Fruit fly (Drosophila melanogaster): ENCODE results near the gene xit.

Gene xit

dm6 chrX:6868024-6868628 lies 47.3 kb downstream of the xit start (continued):
- peak; percentile 55; the same call in 2 of the 3 replicates for TF ChIP-seq Opbp (GFP tag; IDR thresholded peaks at IDR 0.05; ENCODE audit: partially characterized antibody)
- TF ChIP-seq bcd (GFP tag; optimal IDR thresholded peaks at IDR 0.05), result peak; percentile 49
- TF ChIP-seq CkIIα-i1 (GFP tag; IDR thresholded peaks at IDR 0.05), result no peak
- no peak for TF ChIP-seq CG15011 (GFP tag; optimal IDR thresholded peaks at IDR 0.05)
- TF ChIP-seq MESR4 (GFP tag; optimal IDR thresholded peaks at IDR 0.05), result no peak
- no peak for TF ChIP-seq CG17912 (GFP tag; optimal IDR thresholded peaks at IDR 0.05)
- peak; percentile 27 for TF ChIP-seq nom (GFP tag; optimal IDR thresholded peaks at IDR 0.05)
- TF ChIP-seq CG2116 (GFP tag; optimal IDR thresholded peaks at IDR 0.05), result no peak
- TF ChIP-seq Jarid2 (GFP tag; optimal IDR thresholded peaks at IDR 0.05), result peak; percentile 77
- 0 out of 3 replicates have a peak, but pooled peaks have one; percentile 43 for TF ChIP-seq Optix (GFP tag; IDR thresholded peaks at IDR 0.05)
- TF ChIP-seq rib (GFP tag; IDR thresholded peaks at IDR 0.05), result peak; percentile 77; the same call in 1 of the 2 replicates
- TF ChIP-seq cg (GFP tag; optimal IDR thresholded peaks at IDR 0.05), result peak; percentile 89
- no peak for TF ChIP-seq Sry-β (GFP tag; optimal IDR thresholded peaks at IDR 0.05)
- no peak for TF ChIP-seq sim (GFP tag; IDR thresholded peaks at IDR 0.05)
- TF ChIP-seq Hr3 (GFP tag; optimal IDR thresholded peaks at IDR 0.05), result peak; percentile 7
- TF ChIP-seq CG11696 (GFP tag; IDR thresholded peaks at IDR 0.05), result 0 out of 2 replicates have a peak, but pooled peaks have one; percentile 50
- peak; percentile 49; the same call in 1 of the 2 replicates for TF ChIP-seq Bgb (GFP tag; IDR thresholded peaks at IDR 0.05; ENCODE audit: partially characterized antibody)
- TF ChIP-seq unc-4 (GFP tag; IDR thresholded peaks at IDR 0.05; ENCODE audit: partially characterized antibody), result 0 out of 2 replicates have a peak, but pooled peaks have one; percentile 12
- peak; percentile 21 for TF ChIP-seq mirr (GFP tag; optimal IDR thresholded peaks at IDR 0.05)
- TF ChIP-seq org-1 (GFP tag; optimal IDR thresholded peaks at IDR 0.05), result no peak
- TF ChIP-seq NFAT (GFP tag; IDR thresholded peaks at IDR 0.05), result peak; percentile 39; the same call in 1 of the 2 replicates
- peak; percentile 25; the same call in 1 of the 2 replicates for TF ChIP-seq bbx (GFP tag; IDR thresholded peaks at IDR 0.05; ENCODE audit: partially characterized antibody)
- TF ChIP-seq CG6654 (GFP tag; optimal IDR thresholded peaks at IDR 0.05), result peak; percentile 6
- TF ChIP-seq CG12659 (GFP tag; optimal IDR thresholded peaks at IDR 0.05), result peak; percentile 27
- TF ChIP-seq CG3163 (GFP tag; optimal IDR thresholded peaks at IDR 0.05), result peak; percentile 33
- peak; percentile 95 for TF ChIP-seq crol (GFP tag; IDR thresholded peaks at IDR 0.05)

dm6 chrX:6868629-6869579 lies 48.1 kb downstream of the xit start:
- TF ChIP-seq CG15696 (tag; optimal IDR thresholded peaks at IDR 0.05) (no peak), Ssrp (tag; optimal IDR thresholded peaks at IDR 0.05) (peak; percentile 7), chm (GFP tag; IDR thresholded peaks at IDR 0.05) (peak; percentile 12; the same call in 1 of the 2 replicates), gfzf (GFP tag; optimal IDR thresholded peaks at IDR 0.05) (peak; percentile 12), eve (GFP tag; optimal IDR thresholded peaks at IDR 0.05) (peak in 1 of 2 experiments; percentile 74), Med (GFP tag) (peak; percentile 31), CG7963 (GFP tag; IDR thresholded peaks at IDR 0.05; ENCODE audit: partially characterized antibody) (no peak), CG9797 (GFP tag; optimal IDR thresholded peaks at IDR 0.05) (peak; percentile 24), tna (GFP tag; IDR thresholded peaks at IDR 0.05; ENCODE audit: partially characterized antibody) (no peak), CG17568 (GFP tag; optimal IDR thresholded peaks at IDR 0.05) (no peak), Meics (GFP tag; optimal IDR thresholded peaks at IDR 0.05) (no peak), NfI (GFP tag; optimal IDR thresholded peaks at IDR 0.05) (no peak), CHES-1-like (GFP tag; optimal IDR thresholded peaks at IDR 0.05) (no peak), CG8290 (GFP tag; optimal IDR thresholded peaks at IDR 0.05) (no peak), CG8290 (tag; optimal IDR thresholded peaks at IDR 0.05) (peak in 1 of 2 experiments; percentile 1), Ets65A (GFP tag) (peak; percentile 83), CG11696 (GFP tag; IDR thresholded peaks at IDR 0.05) (0 out of 2 replicates have a peak, but pooled peaks have one; percentile 4), pzg (GFP tag; optimal IDR thresholded peaks at IDR 0.05) (no peak), Xrp1 (GFP tag; IDR thresholded peaks at IDR 0.05) (0 out of 2 replicates have a peak, but pooled peaks have one; percentile 11), gcm2 (GFP tag; optimal IDR thresholded peaks at IDR 0.05) (no peak), gem (tag; optimal IDR thresholded peaks at IDR 0.05) (peak; percentile 2), sqz (GFP tag; optimal IDR thresholded peaks at IDR 0.05) (peak; percentile 79)
